Worm (Caenorhabditis elegans) whole organism, L4/young adult: ENCODE measurements around the gene C32H11.3.

Experiments
- W03F9.2 ChIP-seq: fragments of 150-350 bp; optimal IDR thresholded peaks from 2 replicates; lab custom pipeline; 2014; ENCODE audit warnings: missing biosample characterization, missing genetic modification characterization
- dao-5 ChIP-seq: sonication (generic microtip); optimal IDR thresholded peaks from 2 replicates; lab custom pipeline; 2016; ENCODE audit warnings: missing genotype, missing genetic modification characterization, moderate library complexity, missing compliant biosample characterization
- him-1 ChIP-seq: sonication (generic microtip); optimal IDR thresholded peaks from 2 replicates; lab custom pipeline; 2016; ENCODE audit warnings: missing genotype, missing genetic modification reagents, missing genetic modification characterization, missing compliant biosample characterization

ce11 chrIV:12909871-12910270 lies 8.5 kb upstream of the C32H11.3 start, which contains the start of gene K08D8.4:
- no peak for TF ChIP-seq him-1
- TF ChIP-seq W03F9.2 (tag; lab: Kevin White, UChicago), result no peak
- no peak for TF ChIP-seq dao-5 (tag; lab: Kevin White, UChicago)
